Fruit fly (Drosophila melanogaster) ovary, adult (tissue): Measurements from ENCODE around the gene MED22.

Experiments
- CG17801 ChIP-seq: fragments of 200-800 bp; optimal IDR thresholded peaks from 2 replicates; lab custom pipeline; 2019; ENCODE audit warnings: missing biosample characterization, mild to moderate bottlenecking, missing genetic modification characterization, moderate library complexity; ENCODE audit not compliant: partially characterized antibody

Gene MED22

DNA sequence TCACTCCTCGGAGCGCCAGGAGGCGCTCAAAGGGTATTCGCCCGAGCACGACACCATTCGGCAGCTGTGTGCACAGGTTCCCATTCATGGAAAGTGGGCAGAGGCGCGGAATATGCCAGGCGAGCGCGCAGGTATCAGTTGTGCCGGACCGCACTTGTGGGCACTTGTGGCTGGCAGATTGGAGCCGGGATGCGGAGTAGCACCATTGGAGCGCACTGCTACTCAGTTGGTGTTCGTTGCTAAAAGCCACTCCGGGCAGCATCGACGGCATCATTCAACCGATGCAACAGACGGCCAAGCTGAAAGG lies 7.9 kb downstream of the MED22 start:
- TF ChIP-seq CG17801: no peak

- peak; percentile 24 for TF ChIP-seq CG17801
Measured at dm6 chrX:940580-941184, 12.7 kb downstream of the MED22 start, which contains the start of the genes CG3704 and mus81. Gene CG3704, minus strand, starts transcription at chrX:940805. Gene mus81, plus strand, starts transcription at chrX:941075.

DNA sequence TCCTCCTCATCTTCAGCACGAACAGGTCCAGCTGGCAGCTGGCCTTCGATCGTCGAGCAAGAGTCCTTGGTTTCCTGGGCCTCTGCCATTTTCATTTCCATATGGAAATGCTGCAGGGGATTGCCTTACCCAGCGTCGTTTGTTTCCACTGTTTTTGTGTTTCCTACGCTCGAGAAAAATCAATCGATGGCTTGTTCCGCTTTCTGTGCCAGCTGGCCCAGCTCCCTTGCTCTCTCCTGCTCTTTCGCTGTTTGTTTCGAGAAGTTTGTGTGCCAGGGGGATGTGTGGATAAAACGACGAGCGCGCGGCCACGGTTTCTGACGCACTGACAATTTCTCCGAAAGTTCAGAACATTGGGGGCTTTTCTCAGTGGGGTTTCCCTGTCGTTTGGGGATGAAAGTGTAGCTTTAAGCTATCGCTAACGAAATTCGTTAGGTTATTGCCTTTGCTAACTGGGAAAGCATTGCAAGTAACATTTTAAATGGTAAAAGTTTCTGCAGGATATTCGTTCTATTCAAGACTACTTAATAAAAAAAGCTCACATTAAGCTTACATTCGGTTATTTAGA lies 17.6 kb downstream of the MED22 start, which contains the start of gene CG3703:
TSS of gene CG3703 (minus strand) at position 328 of the 568 bp plus-strand sequence.
- TF ChIP-seq CG17801: no peak

- TF ChIP-seq CG17801: no peak
Measured at dm6 chrX:946162-946561, 18.2 kb downstream of the MED22 start.

DNA sequence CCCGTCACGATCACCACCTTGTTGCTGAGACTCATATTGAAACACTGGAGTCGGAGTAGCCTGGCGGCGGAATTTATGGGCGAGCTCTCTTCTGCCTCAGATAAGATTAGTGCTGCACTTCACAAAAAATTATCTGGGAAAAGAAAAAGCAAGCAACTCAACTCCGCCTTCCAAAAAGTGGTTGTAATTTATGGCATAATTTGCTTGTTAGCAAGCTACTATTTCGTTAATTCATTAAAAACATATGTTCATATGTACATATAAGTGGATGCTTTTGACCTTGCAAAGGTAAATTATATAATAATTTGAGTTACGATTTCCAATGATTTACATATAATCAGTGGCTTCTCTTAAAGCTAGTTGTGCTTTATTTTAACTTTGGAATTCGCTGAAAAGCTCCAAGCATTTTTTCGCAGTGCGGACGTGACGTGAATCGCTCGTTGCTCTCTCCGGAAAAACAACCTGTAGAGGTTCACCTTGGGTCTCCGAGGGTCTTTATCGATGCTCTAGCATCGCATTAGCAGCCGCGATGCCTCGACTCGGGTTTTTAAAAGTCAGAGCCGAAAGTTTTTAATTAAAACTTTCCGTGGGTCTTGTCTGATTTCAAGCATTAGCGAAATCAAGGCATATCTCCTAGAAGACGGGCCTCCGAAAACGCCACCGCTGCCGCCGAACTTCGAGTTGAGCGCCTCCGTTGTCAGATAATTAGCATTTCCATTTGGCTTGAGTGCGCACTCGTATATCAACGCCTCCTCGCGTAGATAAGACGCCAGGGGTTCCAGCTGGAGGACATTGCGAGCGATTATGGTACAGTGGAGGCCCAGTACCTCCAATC lies 19.7 kb downstream of the MED22 start, which contains the start of gene CG3699:
TSS of gene CG3699 (minus strand) at position 51 of the 835 bp plus-strand sequence.
- no peak for TF ChIP-seq CG17801

DNA sequence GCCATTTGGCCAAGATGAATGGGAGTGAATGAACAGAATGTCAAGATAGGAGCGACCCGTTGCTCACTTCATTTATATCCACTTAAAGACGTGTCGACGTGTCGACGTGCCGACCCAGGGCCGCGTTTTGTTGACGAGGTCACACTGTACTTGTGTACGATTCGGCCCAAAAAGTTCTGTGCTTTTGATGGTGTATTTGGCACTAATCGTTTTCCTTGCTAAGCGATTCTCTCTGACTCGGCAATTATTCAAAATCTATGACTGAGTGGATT lies 20.3 kb downstream of the MED22 start:
- TF ChIP-seq CG17801: no peak

dm6 chrX:951800-952199 lies 23.9 kb downstream of the MED22 start, which contains the start of gene CG3690:
Gene CG3690, minus strand, starts transcription at chrX:951900.
- no peak for TF ChIP-seq CG17801

- no peak for TF ChIP-seq CG17801
Measured at dm6 chrX:953807-954206, 25.9 kb downstream of the MED22 start.

- TF ChIP-seq CG17801: no peak
Measured at dm6 chrX:955873-956272, 27.9 kb downstream of the MED22 start.

DNA sequence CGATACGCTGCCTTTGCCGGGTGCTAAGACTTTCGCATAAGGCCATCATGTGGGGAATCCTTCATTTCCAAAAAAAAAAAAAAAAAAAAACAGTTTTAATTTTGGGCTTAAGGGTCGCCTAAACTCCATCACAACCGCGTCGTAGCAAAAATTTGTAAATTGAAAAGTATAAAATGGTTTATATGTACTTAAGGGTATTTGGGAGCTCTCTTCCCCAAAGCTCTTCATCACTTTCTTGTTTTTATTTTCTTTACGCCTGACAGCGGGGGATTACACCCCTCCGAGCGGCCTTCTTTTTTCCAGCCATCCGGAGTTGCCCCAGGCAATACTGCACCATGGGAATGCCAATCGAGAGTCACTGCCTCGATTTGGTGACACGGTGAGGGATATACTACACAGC lies 36.1 kb downstream of the MED22 start:
- no peak for TF ChIP-seq CG17801

DNA sequence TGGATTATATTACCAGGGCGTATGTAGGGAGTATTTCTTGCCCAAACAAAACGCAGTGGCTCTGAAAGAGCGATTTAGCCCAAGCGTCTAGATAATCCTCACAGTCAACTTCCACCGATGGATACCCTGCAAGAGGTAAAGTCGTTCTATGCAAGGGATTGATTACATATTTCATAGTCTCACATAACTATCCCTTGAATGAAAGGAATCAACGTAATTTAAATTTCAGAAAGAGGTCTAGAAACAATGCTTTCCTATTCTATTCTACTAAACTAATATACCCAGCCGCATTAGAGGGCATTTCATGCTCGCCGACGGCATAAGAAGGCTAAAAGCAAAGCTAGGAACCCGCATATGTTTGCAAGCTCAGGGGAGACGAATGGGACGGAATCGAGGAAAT lies 38.9 kb downstream of the MED22 start:
- TF ChIP-seq CG17801: no peak
